Worm (Caenorhabditis elegans) whole organism, late embryonic: Measurements from ENCODE around the gene fkb-3.
A peak's percentile ranks its signal among the peaks of the same experiment; 100 is the strongest.

Experiments used
- C38D4.7 ChIP-seq: fragments of 200-800 bp; sonication (Bioruptor generic); optimal IDR thresholded peaks from 2 replicates; lab custom pipeline; 2018; ENCODE audit warnings: mild to moderate bottlenecking, missing genetic modification characterization, moderate library complexity, missing compliant biosample characterization
- K02D7.2 ChIP-seq: sonication (generic microtip); optimal IDR thresholded peaks from 2 replicates; lab custom pipeline; 2017; ENCODE audit warnings: mild to moderate bottlenecking, missing genetic modification characterization, missing compliant biosample characterization
- ceh-18 ChIP-seq: sonication (generic microtip); optimal IDR thresholded peaks from 2 replicates; lab custom pipeline; 2016; ENCODE audit warnings: missing genetic modification characterization, missing compliant biosample characterization
- ceh-19 ChIP-seq: fragments of 200-800 bp; sonication (Bioruptor generic); optimal IDR thresholded peaks from 2 replicates; lab custom pipeline; 2018; ENCODE audit warnings: mild to moderate bottlenecking, missing genetic modification characterization, missing compliant biosample characterization
- ceh-31 ChIP-seq: sonication (generic microtip); optimal IDR thresholded peaks from 2 replicates; lab custom pipeline; 2016; ENCODE audit warnings: missing genetic modification characterization, missing compliant biosample characterization
- dmd-4 ChIP-seq: sonication (generic microtip); optimal IDR thresholded peaks from 2 replicates; lab custom pipeline; 2016; ENCODE audit warnings: borderline replicate concordance, missing genetic modification characterization, missing compliant biosample characterization
- ets-4 ChIP-seq: sonication (generic microtip); optimal IDR thresholded peaks from 2 replicates; lab custom pipeline; 2016; ENCODE audit warnings: missing genetic modification characterization, missing compliant biosample characterization
- hlh-30 ChIP-seq: sonication (generic microtip); optimal IDR thresholded peaks from 2 replicates; lab custom pipeline; 2017; ENCODE audit warnings: antibody characterized with exemption, missing genetic modification characterization, missing compliant biosample characterization; ENCODE audit not compliant: insufficient read depth
- hlh-8 ChIP-seq: sonication (generic microtip); optimal IDR thresholded peaks from 2 replicates; lab custom pipeline; 2016; ENCODE audit warnings: missing genotype, missing genetic modification characterization, missing compliant biosample characterization
- lim-6 ChIP-seq: sonication (generic microtip); optimal IDR thresholded peaks from 2 replicates; lab custom pipeline; 2016; ENCODE audit warnings: missing genetic modification characterization, missing compliant biosample characterization
- pqm-1 ChIP-seq: sonication (generic microtip); optimal IDR thresholded peaks from 2 replicates; lab custom pipeline; 2016; ENCODE audit warnings: missing genetic modification characterization, missing compliant biosample characterization
- tbx-2 ChIP-seq: sonication (generic microtip); optimal IDR thresholded peaks from 2 replicates; lab custom pipeline; 2016; ENCODE audit warnings: missing genetic modification characterization, missing compliant biosample characterization
- unc-42 ChIP-seq: sonication (generic microtip); optimal IDR thresholded peaks from 2 replicates; lab custom pipeline; 2016; ENCODE audit warnings: missing genotype, missing genetic modification characterization, missing compliant biosample characterization
- unc-55 ChIP-seq: sonication (generic microtip); optimal IDR thresholded peaks from 2 replicates; lab custom pipeline; 2017; ENCODE audit warnings: missing biosample characterization, missing genetic modification reagents, missing genetic modification characterization

- peak; percentile 73 for TF ChIP-seq unc-55
- TF ChIP-seq tbx-2: peak; percentile 64
- no peak for TF ChIP-seq K02D7.2 (tag; lab: Kevin White, UChicago)
- no peak for TF ChIP-seq hlh-8 (tag; lab: Kevin White, UChicago)
- no peak for TF ChIP-seq pqm-1 (tag; lab: Kevin White, UChicago)
- TF ChIP-seq ceh-19 (GFP tag; lab: Kevin White, UChicago): no peak
- TF ChIP-seq ceh-18: peak; percentile 48
- TF ChIP-seq lim-6 (tag; lab: Kevin White, UChicago): no peak
- no peak for TF ChIP-seq dmd-4 (tag; lab: Kevin White, UChicago)
- TF ChIP-seq C38D4.7: no peak
- peak; percentile 43 for TF ChIP-seq hlh-30 (tag; lab: Kevin White, UChicago)
- TF ChIP-seq ets-4 (tag; lab: Kevin White, UChicago): no peak
- peak; percentile 58 for TF ChIP-seq unc-42 (tag; lab: Kevin White, UChicago)
- TF ChIP-seq ceh-31 (tag; lab: Kevin White, UChicago): peak; percentile 72
Observed at ce11 chrV:7196498-7196966, 28.5 kb upstream of the fkb-3 start, which contains the start of gene F09G2.2.
